Worm (Caenorhabditis elegans) whole organism, late embryonic: ENCODE data around the gene srz-11.
"Not testable (repeated sequence)": the region's sequence is repeated elsewhere in the genome, so short reads cannot be mapped to it uniquely, and the experiment has no call there.

ENCODE experiments used
- C38D4.7 ChIP-seq: fragments of 200-800 bp; sonication (Bioruptor generic); optimal IDR thresholded peaks from 2 replicates; lab custom pipeline; 2018; ENCODE audit warnings: mild to moderate bottlenecking, missing genetic modification characterization, moderate library complexity, missing compliant biosample characterization
- Y22D7AL.16 ChIP-seq: sonication (generic microtip); optimal IDR thresholded peaks from 2 replicates; lab custom pipeline; 2016; ENCODE audit warnings: missing genetic modification characterization, missing compliant biosample characterization
- ahr-1 ChIP-seq: sonication (generic microtip); optimal IDR thresholded peaks from 2 replicates; lab custom pipeline; 2016; ENCODE audit warnings: missing genetic modification characterization, missing compliant biosample characterization
- ceh-18 ChIP-seq: sonication (generic microtip); optimal IDR thresholded peaks from 2 replicates; lab custom pipeline; 2016; ENCODE audit warnings: missing genetic modification characterization, missing compliant biosample characterization
- ceh-22 ChIP-seq: sonication (generic microtip); optimal IDR thresholded peaks from 2 replicates; lab custom pipeline; 2017; ENCODE audit warnings: missing biosample characterization, missing genetic modification characterization
- ceh-24 ChIP-seq: sonication (generic microtip); optimal IDR thresholded peaks from 2 replicates; lab custom pipeline; 2016; ENCODE audit warnings: mild to moderate bottlenecking, missing genetic modification characterization, missing compliant biosample characterization
- ceh-34 ChIP-seq: sonication (generic microtip); optimal IDR thresholded peaks from 2 replicates; lab custom pipeline; 2016; ENCODE audit warnings: mild to moderate bottlenecking, missing genetic modification characterization, missing compliant biosample characterization
- ceh-45 ChIP-seq: fragments of 200-800 bp; sonication (Bioruptor generic); IDR thresholded peaks from 2 replicates; pipeline ENCODE4 v1.3.6; 2022; ENCODE audit warnings: missing genetic modification reagents, missing genetic modification characterization, missing compliant biosample characterization
- ceh-48 ChIP-seq: sonication (generic microtip); optimal IDR thresholded peaks from 2 replicates; lab custom pipeline; 2016; ENCODE audit warnings: missing genetic modification characterization, inconsistent platforms, missing compliant biosample characterization
- ceh-6 ChIP-seq: fragments of 200-800 bp; sonication (Bioruptor generic); optimal IDR thresholded peaks from 2 replicates; lab custom pipeline; 2018; ENCODE audit warnings: mild to moderate bottlenecking, missing genetic modification characterization, missing compliant biosample characterization
- ceh-9 ChIP-seq: sonication (generic microtip); optimal IDR thresholded peaks from 2 replicates; lab custom pipeline; 2016; ENCODE audit warnings: mild to moderate bottlenecking, missing genetic modification characterization, inconsistent platforms, missing compliant biosample characterization
- che-1 ChIP-seq: sonication (generic microtip); optimal IDR thresholded peaks from 2 replicates; lab custom pipeline; 2016; ENCODE audit warnings: mild to moderate bottlenecking, missing genetic modification characterization, missing compliant biosample characterization
- dmd-4 ChIP-seq: sonication (generic microtip); optimal IDR thresholded peaks from 2 replicates; lab custom pipeline; 2016; ENCODE audit warnings: borderline replicate concordance, missing genetic modification characterization, missing compliant biosample characterization
- dve-1 ChIP-seq: sonication (generic microtip); optimal IDR thresholded peaks from 2 replicates; lab custom pipeline; 2017; ENCODE audit warnings: antibody characterized with exemption, mild to moderate bottlenecking, missing genetic modification characterization, missing compliant biosample characterization
- ets-4 ChIP-seq: sonication (generic microtip); optimal IDR thresholded peaks from 2 replicates; lab custom pipeline; 2016; ENCODE audit warnings: missing genetic modification characterization, missing compliant biosample characterization
- fkh-10 ChIP-seq: fragments of 150-350 bp; optimal IDR thresholded peaks from 2 replicates; lab custom pipeline; 2014; ENCODE audit warnings: missing biosample characterization, missing genetic modification reagents, missing genetic modification characterization
- fkh-6 ChIP-seq: sonication (generic microtip); optimal IDR thresholded peaks from 2 replicates; lab custom pipeline; 2016; ENCODE audit warnings: missing genetic modification characterization, missing compliant biosample characterization
- hlh-13 ChIP-seq: fragments of 200-800 bp; sonication (Bioruptor generic); optimal IDR thresholded peaks from 2 replicates; lab custom pipeline; 2018; ENCODE audit warnings: mild to moderate bottlenecking, missing genetic modification characterization, missing compliant biosample characterization
- hlh-30 ChIP-seq: sonication (generic microtip); optimal IDR thresholded peaks from 2 replicates; lab custom pipeline; 2017; ENCODE audit warnings: antibody characterized with exemption, missing genetic modification characterization, missing compliant biosample characterization; ENCODE audit not compliant: insufficient read depth
- hlh-8 ChIP-seq: sonication (generic microtip); optimal IDR thresholded peaks from 2 replicates; lab custom pipeline; 2016; ENCODE audit warnings: missing genotype, missing genetic modification characterization, missing compliant biosample characterization
- lim-6 ChIP-seq: sonication (generic microtip); optimal IDR thresholded peaks from 2 replicates; lab custom pipeline; 2016; ENCODE audit warnings: missing genetic modification characterization, missing compliant biosample characterization
- lin-11 ChIP-seq: fragments of 200-800 bp; sonication (Bioruptor generic); optimal IDR thresholded peaks from 2 replicates; lab custom pipeline; 2018; ENCODE audit warnings: mild to moderate bottlenecking, missing genetic modification characterization, missing compliant biosample characterization
- madf-2 ChIP-seq: sonication (generic microtip); optimal IDR thresholded peaks from 2 replicates; lab custom pipeline; 2017; ENCODE audit warnings: missing genetic modification characterization, missing compliant biosample characterization
- nhr-11 ChIP-seq: fragments of 150-350 bp; optimal IDR thresholded peaks from 2 replicates; lab custom pipeline; 2014; ENCODE audit warnings: missing biosample characterization, missing genetic modification characterization
- npax-4 ChIP-seq: sonication (generic microtip); optimal IDR thresholded peaks from 2 replicates; lab custom pipeline; 2016; ENCODE audit warnings: missing genetic modification characterization, missing compliant biosample characterization
- odd-2 ChIP-seq: sonication (generic microtip); optimal IDR thresholded peaks from 2 replicates; lab custom pipeline; 2017; ENCODE audit warnings: antibody characterized with exemption, mild to moderate bottlenecking, missing genetic modification characterization, missing compliant biosample characterization
- pat-9 ChIP-seq: fragments of 200-800 bp; sonication (Bioruptor generic); optimal IDR thresholded peaks from 2 replicates; lab custom pipeline; 2018; ENCODE audit warnings: mild to moderate bottlenecking, missing genetic modification characterization, moderate library complexity, missing compliant biosample characterization
- pha-4 ChIP-seq: fragments of 150-350 bp; optimal IDR thresholded peaks from 2 replicates; lab custom pipeline; 2018; ENCODE audit warnings: missing biosample characterization, missing genetic modification reagents, missing genetic modification characterization
- pqm-1 ChIP-seq: sonication (generic microtip); optimal IDR thresholded peaks from 2 replicates; lab custom pipeline; 2016; ENCODE audit warnings: missing genetic modification characterization, missing compliant biosample characterization
- ref-2 ChIP-seq: sonication (generic microtip); optimal IDR thresholded peaks from 2 replicates; lab custom pipeline; 2016; ENCODE audit warnings: missing genetic modification characterization, missing compliant biosample characterization
- rnt-1 ChIP-seq: sonication (generic microtip); optimal IDR thresholded peaks from 2 replicates; lab custom pipeline; 2016; ENCODE audit warnings: missing genetic modification characterization, missing compliant biosample characterization
- sdc-2 ChIP-seq: sonication (generic microtip); optimal IDR thresholded peaks from 2 replicates; lab custom pipeline; 2016; ENCODE audit warnings: missing genotype, missing genetic modification characterization, missing compliant biosample characterization
- sox-2 ChIP-seq: fragments of 200-800 bp; sonication (Bioruptor generic); IDR thresholded peaks from 2 replicates; pipeline ENCODE4 v1.3.6; 2022; ENCODE audit warnings: missing genetic modification reagents, missing genetic modification characterization, missing compliant biosample characterization
- syd-9 ChIP-seq: sonication (generic microtip); optimal IDR thresholded peaks from 2 replicates; lab custom pipeline; 2016; ENCODE audit warnings: mild to moderate bottlenecking, missing genetic modification characterization, moderate library complexity, missing compliant biosample characterization
- tbx-7 ChIP-seq: sonication (generic microtip); optimal IDR thresholded peaks from 2 replicates; lab custom pipeline; 2016; ENCODE audit warnings: missing genotype, missing genetic modification characterization, missing compliant biosample characterization
- unc-3 ChIP-seq, 2 experiments: fragments of 200-800 bp in 1 of 2; sonication (Bioruptor generic) in 1 of 2; sonication (generic microtip) in 1 of 2; conservative IDR thresholded peaks in 1 of 2; optimal IDR thresholded peaks in 1 of 2; 2 replicates each; pipeline versions ENCODE4 v1.3.6 to Lab custom; 2016 to 2022; ENCODE audit warnings: missing compliant biosample characterization in 2 of 2, missing genetic modification characterization in 2 of 2, missing genetic modification reagents in 1 of 2
- unc-55 ChIP-seq: sonication (generic microtip); optimal IDR thresholded peaks from 2 replicates; lab custom pipeline; 2017; ENCODE audit warnings: missing biosample characterization, missing genetic modification reagents, missing genetic modification characterization
- ztf-16 ChIP-seq: sonication (generic microtip); optimal IDR thresholded peaks from 2 replicates; lab custom pipeline; 2017; ENCODE audit warnings: missing genetic modification characterization, missing compliant biosample characterization

Gene srz-11

ce11 chrV:15162697-15163096, at the start of gene srz-11:
TSS of gene srz-11 (plus strand) at chrV:15163082.
- no peak for TF ChIP-seq nhr-11 (tag; lab: Kevin White, UChicago)
- no peak for TF ChIP-seq dve-1
- TF ChIP-seq ets-4 (tag; lab: Kevin White, UChicago) = no peak
- no peak for TF ChIP-seq ceh-34 (tag; lab: Kevin White, UChicago)
- TF ChIP-seq ceh-24 (tag; lab: Kevin White, UChicago) = no peak
- TF ChIP-seq che-1 (tag; lab: Kevin White, UChicago) = no peak
- TF ChIP-seq ref-2 = no peak
- no peak for TF ChIP-seq ceh-18 (tag; lab: Kevin White, UChicago)
- no peak for TF ChIP-seq fkh-10 (GFP tag; lab: Kevin White, UChicago)
- TF ChIP-seq ceh-6 = no peak
- no peak for TF ChIP-seq ceh-9 (tag; lab: Kevin White, UChicago)
- no peak for TF ChIP-seq pqm-1 (tag; lab: Kevin White, UChicago)
- TF ChIP-seq sox-2 (GFP tag; lab: Robert Waterston, UW) = no peak
- TF ChIP-seq pha-4 (tag; lab: Kevin White, UChicago) = no peak
- TF ChIP-seq ahr-1 (tag; lab: Kevin White, UChicago) = no peak
- no peak for TF ChIP-seq pat-9 (tag; lab: Kevin White, UChicago)
- no peak for TF ChIP-seq madf-2 (tag; lab: Kevin White, UChicago)
- TF ChIP-seq rnt-1 (tag; lab: Kevin White, UChicago) = no peak

- no peak for TF ChIP-seq syd-9 (tag; lab: Kevin White, UChicago)
- no peak for TF ChIP-seq sdc-2 (tag; lab: Kevin White, UChicago)
- TF ChIP-seq ceh-6 = no peak
- no peak for TF ChIP-seq odd-2 (tag; lab: Kevin White, UChicago)
- TF ChIP-seq lin-11 (tag; lab: Kevin White, UChicago) = no peak
- TF ChIP-seq ceh-18 (tag; lab: Kevin White, UChicago) = no peak
- TF ChIP-seq npax-4 (tag; lab: Kevin White, UChicago) = no peak
- TF ChIP-seq C38D4.7 = no peak
- TF ChIP-seq dmd-4 = no peak
- TF ChIP-seq tbx-7 (tag; lab: Kevin White, UChicago) = no peak
- no peak for TF ChIP-seq ceh-45 (GFP tag; lab: Robert Waterston, UW)
- no peak for TF ChIP-seq Y22D7AL.16 (tag; lab: Kevin White, UChicago)
- TF ChIP-seq pha-4 (tag; lab: Kevin White, UChicago) = no peak
- TF ChIP-seq ref-2 = no peak
- no peak for TF ChIP-seq fkh-10 (GFP tag; lab: Kevin White, UChicago)
- TF ChIP-seq ceh-48 = no peak
- no peak for TF ChIP-seq fkh-6 (tag; lab: Kevin White, UChicago)
- no peak for TF ChIP-seq ceh-9 (tag; lab: Kevin White, UChicago)
- TF ChIP-seq nhr-11 (tag; lab: Kevin White, UChicago) = no peak
These were observed 48.9 kb upstream of the srz-11 start, which contains the start of gene T01G5.6 for ce11 chrV:15113992-15114391. TSS of gene T01G5.6 (minus strand) at chrV:15114092.

ce11 chrV:15115968-15116367, 46.9 kb upstream of the srz-11 start, which contains the start of gene T01G5.8:
TSS of gene T01G5.8 (plus strand) at chrV:15116268.
- not testable (repeated sequence) for TF ChIP-seq npax-4 (tag; lab: Kevin White, UChicago); hlh-13 (GFP tag; lab: Kevin White, UChicago); hlh-8 (tag; lab: Kevin White, UChicago)

ce11 chrV:15119517-15119916, 43.4 kb upstream of the srz-11 start, which contains the start of gene flor-1:
TSS of gene flor-1 (minus strand) at chrV:15119617.
- TF ChIP-seq hlh-8 (tag; lab: Kevin White, UChicago) (no peak), dve-1 (no peak), madf-2 (tag; lab: Kevin White, UChicago) (no peak), ztf-16 (tag; lab: Kevin White, UChicago) (no peak), unc-55 (GFP tag; lab: Kevin White, UChicago) (no peak), unc-3 (GFP tag; conservative IDR thresholded peaks at IDR 0.05; lab: Robert Waterston, UW) (no peak), unc-3 (tag; optimal IDR thresholded peaks at IDR 0.05; lab: Kevin White, UChicago) (no peak), Y22D7AL.16 (tag; lab: Kevin White, UChicago) (no peak), lim-6 (tag; lab: Kevin White, UChicago) (no peak), hlh-30 (tag; lab: Kevin White, UChicago) (no peak), hlh-13 (GFP tag; lab: Kevin White, UChicago) (no peak), dmd-4 (no peak), ceh-22 (tag; lab: Kevin White, UChicago) (no peak)
